Worm (Caenorhabditis elegans): ENCODE measurements around the gene hlh-26.
"Not testable (repeated sequence)": the region's sequence is repeated elsewhere in the genome, so short reads cannot be mapped to it uniquely, and the experiment has no call there.

The hlh-26 gene

ce11 chrII:5543476-5544144 lies 10.1 kb upstream of the hlh-26 start (continued):
- peak; percentile 96 to 97 (median 97) for TF ChIP-seq ceh-82 (tag; optimal IDR thresholded peaks at IDR 0.05)
- peak; percentile 92 for TF ChIP-seq hlh-17 (GFP tag; optimal IDR thresholded peaks at IDR 0.05; ENCODE audit: borderline replicate concordance)
- TF ChIP-seq fos-1 (tag; optimal IDR thresholded peaks at IDR 0.05): peak; percentile 97
- TF ChIP-seq Y116A8C.19 (tag; optimal IDR thresholded peaks at IDR 0.05; ENCODE audit: borderline replicate concordance): peak; percentile 69
- peak; percentile 60 for TF ChIP-seq F16B12.6 (tag; optimal IDR thresholded peaks at IDR 0.05)
- TF ChIP-seq fkh-10 (GFP tag; optimal IDR thresholded peaks at IDR 0.05): peak; percentile 99
- TF ChIP-seq unc-62 (GFP tag; optimal IDR thresholded peaks at IDR 0.05): peak; percentile 46
- peak; percentile 96 for TF ChIP-seq lsy-2 (tag; optimal IDR thresholded peaks at IDR 0.05)
- TF ChIP-seq mep-1 (tag; optimal IDR thresholded peaks at IDR 0.05): peak; percentile 97
- peak; percentile 98 for TF ChIP-seq unc-86 (tag; optimal IDR thresholded peaks at IDR 0.05)
- TF ChIP-seq lin-13 (GFP tag; optimal IDR thresholded peaks at IDR 0.05): peak; percentile 96
- peak; percentile 98 for TF ChIP-seq nhr-76 (tag; optimal IDR thresholded peaks at IDR 0.05)
- peak in 1 of 2 experiments; percentile 93 for TF ChIP-seq ztf-11 (tag; optimal IDR thresholded peaks at IDR 0.05)

DNA sequence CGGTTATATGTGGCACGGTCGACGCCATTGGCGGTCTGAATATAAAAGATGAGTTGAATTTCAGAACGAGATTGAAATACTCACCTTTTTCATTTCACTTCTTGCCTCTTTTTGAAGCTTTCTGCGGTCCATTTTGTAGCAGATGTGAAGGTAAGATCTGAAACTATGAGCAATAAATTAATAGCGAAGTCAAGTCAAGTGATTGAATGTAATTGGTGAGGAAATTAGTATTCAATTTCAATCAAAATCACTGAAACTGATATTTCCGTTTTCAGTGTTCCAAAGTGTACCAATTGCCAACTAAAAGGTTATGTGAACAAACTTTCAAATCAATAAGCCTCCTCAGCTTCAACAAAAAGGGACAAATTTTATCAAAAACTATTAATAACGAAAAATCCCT lies 8.1 kb upstream of the hlh-26 start, which contains the start of gene C17C3.24:
Gene C17C3.24, minus strand, starts transcription at position 101 of the 400 bp plus-strand sequence.
- TF ChIP-seq pax-3 (tag; optimal IDR thresholded peaks at IDR 0.05) (no peak), unc-30 (tag; optimal IDR thresholded peaks at IDR 0.05) (no peak), lin-13 (GFP tag; optimal IDR thresholded peaks at IDR 0.05) (no peak), unc-86 (tag; optimal IDR thresholded peaks at IDR 0.05) (no peak), nhr-71 (tag; optimal IDR thresholded peaks at IDR 0.05) (no peak), ceh-82 (tag; optimal IDR thresholded peaks at IDR 0.05) (no peak)

DNA sequence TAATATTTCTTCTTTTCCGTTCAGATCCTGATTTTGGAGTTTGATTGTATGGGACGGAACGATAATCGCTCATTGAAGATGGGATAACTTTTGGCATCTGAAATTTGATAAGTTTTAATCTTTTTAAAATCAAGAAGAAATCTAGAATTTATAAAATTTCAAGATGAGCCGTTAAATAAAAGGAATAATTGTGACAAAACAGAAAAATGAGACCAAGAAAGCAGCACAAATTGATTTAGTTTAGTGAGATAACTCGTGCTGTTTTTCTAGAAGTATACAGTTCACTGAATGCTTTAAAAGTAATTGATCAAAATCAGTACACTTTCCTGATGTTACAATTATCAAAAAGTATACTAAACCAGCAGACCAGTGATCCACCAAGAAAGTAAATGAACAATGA lies 6.6 kb upstream of the hlh-26 start, which contains the start of gene hlh-27:
Gene hlh-27, minus strand, starts transcription at position 101 of the 400 bp plus-strand sequence.
- TF ChIP-seq aly-2 (tag; optimal IDR thresholded peaks at IDR 0.05); alr-1 (tag; optimal IDR thresholded peaks at IDR 0.05; ENCODE audit: borderline replicate concordance); lin-13 (GFP tag; optimal IDR thresholded peaks at IDR 0.05): not testable (repeated sequence)

ce11 chrII:5537524-5537923 lies 4.0 kb upstream of the hlh-26 start, which contains the start of gene C17C3.11:
C17C3.11 (plus strand) TSS chrII:5537824.
- TF ChIP-seq zip-4 (GFP tag; optimal IDR thresholded peaks at IDR 0.05): no peak

ce11 chrII:5537078-5537477 lies 3.5 kb upstream of the hlh-26 start:
- TF ChIP-seq unc-86 (tag; optimal IDR thresholded peaks at IDR 0.05) (no peak), grh-1 (GFP tag; IDR thresholded peaks at IDR 0.05) (no peak), isw-1 (GFP tag; IDR thresholded peaks at IDR 0.05) (no peak), unc-98 (GFP tag; IDR thresholded peaks at IDR 0.05) (no peak)

DNA sequence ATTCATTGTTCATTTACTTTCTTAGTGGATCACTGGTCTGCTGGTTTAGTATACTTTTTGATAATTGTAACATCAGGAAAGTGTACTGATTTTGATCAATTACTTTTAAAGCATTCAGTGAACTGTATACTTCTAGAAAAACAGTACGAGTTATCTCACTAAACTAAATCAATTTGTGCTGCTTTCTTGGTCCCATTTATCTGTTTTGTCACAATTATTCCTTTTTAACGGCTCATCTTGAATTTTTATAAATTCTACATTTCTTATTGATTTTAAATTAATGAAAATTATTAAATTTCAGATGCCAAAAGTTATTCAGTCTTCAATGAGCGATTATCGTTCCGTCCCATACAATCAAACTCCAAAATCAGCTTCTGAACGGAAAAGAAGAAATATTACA lies 1.4 kb upstream of the hlh-26 start, which contains the start of gene hlh-25:
Gene hlh-25, plus strand, starts transcription at position 301 of the 400 bp plus-strand sequence.
- TF ChIP-seq lin-35 (GFP tag; optimal IDR thresholded peaks at IDR 0.05); rnt-1 (tag; optimal IDR thresholded peaks at IDR 0.05); vab-15 (tag; optimal IDR thresholded peaks at IDR 0.05): not testable (repeated sequence)

ce11 chrII:5531855-5532328 lies 1.6 kb downstream of the hlh-26 start, which contains the start of gene C17C3.9:
C17C3.9 (minus strand) TSS chrII:5532278.
- TF ChIP-seq sox-4 (tag; optimal IDR thresholded peaks at IDR 0.05) (no peak), snpc-4 (tag; optimal IDR thresholded peaks at IDR 0.05) (no peak), zip-4 (GFP tag; optimal IDR thresholded peaks at IDR 0.05) (no peak), dpl-1 (GFP tag; optimal IDR thresholded peaks at IDR 0.05) (no peak), lir-3 (tag; optimal IDR thresholded peaks at IDR 0.05; ENCODE audit: poor library complexity) (no peak), fkh-4 (tag; optimal IDR thresholded peaks at IDR 0.05; ENCODE audit: borderline replicate concordance) (no peak), Y116A8C.19 (tag; optimal IDR thresholded peaks at IDR 0.05; ENCODE audit: borderline replicate concordance) (no peak), ceh-88 (GFP tag; IDR thresholded peaks at IDR 0.05) (no peak), efl-3 (GFP tag; optimal IDR thresholded peaks at IDR 0.05) (no peak), nhr-90 (tag; optimal IDR thresholded peaks at IDR 0.05; ENCODE audit: poor library complexity) (no peak), fkh-8 (tag; optimal IDR thresholded peaks at IDR 0.05) (no peak), blmp-1 (tag; optimal IDR thresholded peaks at IDR 0.05) (no peak), vab-15 (tag; optimal IDR thresholded peaks at IDR 0.05) (no peak)
